Fruit fly (Drosophila melanogaster) whole organism, embryonic: ENCODE measurements around the gene mthl1.

ENCODE experiments used
- Bdp1 ChIP-seq: fragments of 200-800 bp; sonication (Bioruptor generic); optimal IDR thresholded peaks from 3 replicates; lab custom pipeline; 2016; ENCODE audit warnings: missing biosample characterization, missing genetic modification characterization
- CG11695 ChIP-seq: fragments of 200-800 bp; sonication (Bioruptor generic); IDR thresholded peaks from 3 replicates; pipeline ENCODE4 v1.3.6; 2022; ENCODE audit warnings: missing biosample characterization, missing genetic modification characterization
- CG1233 ChIP-seq: fragments of 200-800 bp; sonication (Bioruptor generic); optimal IDR thresholded peaks from 4 replicates; lab custom pipeline; 2018; ENCODE audit warnings: missing biosample characterization, mild to moderate bottlenecking, missing genetic modification characterization
- CG13287 ChIP-seq: fragments of 200-800 bp; sonication (Bioruptor generic); IDR thresholded peaks from 2 replicates; pipeline ENCODE4 v1.3.6; 2022; ENCODE audit warnings: missing biosample characterization, missing genetic modification characterization; ENCODE audit not compliant: partially characterized antibody
- CG14050 ChIP-seq: fragments of 200-800 bp; sonication (Bioruptor generic); IDR thresholded peaks from 3 replicates; pipeline ENCODE4 v1.3.6; 2022; ENCODE audit warnings: missing biosample characterization, missing genetic modification characterization
- CG16815 ChIP-seq: fragments of 200-800 bp; sonication (Bioruptor generic); optimal IDR thresholded peaks from 3 replicates; lab custom pipeline; 2017; ENCODE audit warnings: missing biosample characterization, mild to moderate bottlenecking, missing genetic modification characterization
- CG2202 ChIP-seq: fragments of 200-800 bp; sonication (Bioruptor generic); optimal IDR thresholded peaks from 2 replicates; lab custom pipeline; 2018; ENCODE audit warnings: missing biosample characterization, mild to moderate bottlenecking, missing genetic modification characterization
- CG42726 ChIP-seq: fragments of 200-800 bp; sonication (Bioruptor generic); IDR thresholded peaks from 2 replicates; pipeline ENCODE4 v1.3.6; 2022; ENCODE audit warnings: missing biosample characterization, missing genetic modification characterization; ENCODE audit not compliant: partially characterized antibody
- CG4360 ChIP-seq: fragments of 200-800 bp; sonication (Bioruptor generic); IDR thresholded peaks from 2 replicates; pipeline ENCODE4 v1.3.6; 2022; ENCODE audit warnings: missing biosample characterization, missing genetic modification characterization
- CG4617 ChIP-seq: fragments of 200-800 bp; sonication (Bioruptor generic); optimal IDR thresholded peaks from 3 replicates; lab custom pipeline; 2016; ENCODE audit warnings: missing biosample characterization, missing genetic modification characterization, borderline replicate concordance
- CG4707 ChIP-seq: fragments of 200-800 bp; sonication (Bioruptor generic); optimal IDR thresholded peaks from 2 replicates; lab custom pipeline; 2018; ENCODE audit warnings: missing biosample characterization, mild to moderate bottlenecking, missing genetic modification characterization, moderate library complexity
- CG7928 ChIP-seq: fragments of 200-800 bp; sonication (Bioruptor generic); optimal IDR thresholded peaks from 2 replicates; lab custom pipeline; 2017; ENCODE audit warnings: missing biosample characterization, mild to moderate bottlenecking, missing genetic modification characterization
- CG8290 ChIP-seq, 3 experiments: fragments of 200-800 bp; sonication (Bioruptor generic); optimal IDR thresholded peaks; 2 replicates each; lab custom pipeline; 2016 to 2019; ENCODE audit warnings: missing biosample characterization in 3 of 3, missing genetic modification characterization in 3 of 3, mild to moderate bottlenecking in 2 of 3, moderate library complexity in 1 of 3
- CG8388 ChIP-seq: fragments of 200-800 bp; sonication (Bioruptor generic); optimal IDR thresholded peaks from 2 replicates; lab custom pipeline; 2019; ENCODE audit warnings: missing biosample characterization, mild to moderate bottlenecking, missing genetic modification characterization, moderate library complexity
- CTCF ChIP-seq: fragments of 200-800 bp; sonication (Bioruptor generic); optimal IDR thresholded peaks from 2 replicates; lab custom pipeline; 2017; ENCODE audit warnings: missing biosample characterization, mild to moderate bottlenecking, missing genetic modification characterization, moderate library complexity
- D ChIP-seq, 2 experiments: fragments of 200-800 bp in 1 of 2; fragments of >200 bp in 1 of 2; sonication (Bioruptor generic) in 1 of 2; optimal IDR thresholded peaks; 2 replicates in 1 of 2; 3 replicates in 1 of 2; lab custom pipeline; 2017; ENCODE audit warnings: mild to moderate bottlenecking in 1 of 2, missing biosample characterization in 1 of 2, missing genetic modification characterization in 1 of 2, missing genetic modification reagents in 1 of 2
- Dad ChIP-seq: fragments of 200-800 bp; sonication (Bioruptor generic); optimal IDR thresholded peaks from 3 replicates; lab custom pipeline; 2016; ENCODE audit warnings: missing biosample characterization, missing genetic modification characterization
- Deaf1 ChIP-seq: fragments of 200-800 bp; optimal IDR thresholded peaks from 3 replicates; lab custom pipeline; 2019; ENCODE audit warnings: missing biosample characterization, mild to moderate bottlenecking, missing genetic modification characterization, moderate library complexity
- Doc3 ChIP-seq: fragments of 200-800 bp; sonication (Bioruptor generic); IDR thresholded peaks from 3 replicates; pipeline ENCODE4 v1.3.6; 2022; ENCODE audit warnings: missing biosample characterization, missing genetic modification characterization; ENCODE audit not compliant: partially characterized antibody
- Dref ChIP-seq: fragments of 200-800 bp; sonication (Bioruptor generic); IDR thresholded peaks from 2 replicates; pipeline ENCODE4 v1.3.6; 2022; ENCODE audit warnings: missing biosample characterization, missing genetic modification characterization
- E2f1 ChIP-seq: fragments of 200-800 bp; sonication (Bioruptor generic); IDR thresholded peaks from 2 replicates; pipeline ENCODE4 v1.3.6; 2022; ENCODE audit warnings: missing biosample characterization, missing genetic modification characterization
- ERR ChIP-seq: fragments of 200-800 bp; sonication (Bioruptor generic); optimal IDR thresholded peaks from 2 replicates; lab custom pipeline; 2016; ENCODE audit warnings: missing biosample characterization, missing genetic modification characterization
- Elba2 ChIP-seq: fragments of 200-800 bp; sonication (Bioruptor generic); optimal IDR thresholded peaks from 3 replicates; lab custom pipeline; 2016; ENCODE audit warnings: missing biosample characterization, missing genetic modification characterization
- Hey ChIP-seq: fragments of 200-800 bp; sonication (Bioruptor generic); optimal IDR thresholded peaks from 3 replicates; lab custom pipeline; 2018; ENCODE audit warnings: missing biosample characterization, mild to moderate bottlenecking, missing genetic modification characterization
- Hmx ChIP-seq: fragments of 200-800 bp; sonication (Bioruptor generic); optimal IDR thresholded peaks from 2 replicates; lab custom pipeline; 2016; ENCODE audit warnings: missing biosample characterization, missing genetic modification characterization
- Hr78 ChIP-seq, 2 experiments: fragments of 200-800 bp in 1 of 2; fragments of >200 bp in 1 of 2; sonication (Bioruptor generic) in 1 of 2; optimal IDR thresholded peaks; 2 replicates each; lab custom pipeline; 2017 to 2019; ENCODE audit warnings: missing biosample characterization in 2 of 2, missing genetic modification characterization in 2 of 2, mild to moderate bottlenecking in 1 of 2, moderate library complexity in 1 of 2
- Max ChIP-seq: fragments of 200-800 bp; sonication (Bioruptor generic); optimal IDR thresholded peaks from 2 replicates; lab custom pipeline; 2016; ENCODE audit warnings: missing biosample characterization, mild to moderate bottlenecking, missing genetic modification characterization
- Nf-YC ChIP-seq: fragments of 200-800 bp; optimal IDR thresholded peaks from 3 replicates; lab custom pipeline; 2019; ENCODE audit warnings: missing biosample characterization, mild to moderate bottlenecking, missing genetic modification characterization, moderate library complexity
- NfI ChIP-seq: fragments of 200-800 bp; sonication (Bioruptor generic); optimal IDR thresholded peaks from 3 replicates; lab custom pipeline; 2018; ENCODE audit warnings: missing biosample characterization, mild to moderate bottlenecking, missing genetic modification characterization, moderate library complexity
- Scr ChIP-seq: fragments of 200-800 bp; sonication (Bioruptor generic); IDR thresholded peaks from 2 replicates; pipeline ENCODE4 v1.3.6; 2022; ENCODE audit warnings: missing biosample characterization, missing genetic modification characterization; ENCODE audit not compliant: partially characterized antibody
- Vsx1 ChIP-seq: fragments of 200-800 bp; sonication (Bioruptor generic); optimal IDR thresholded peaks from 2 replicates; lab custom pipeline; 2017; ENCODE audit warnings: missing biosample characterization, mild to moderate bottlenecking, missing genetic modification characterization, missing genetic modification reagents
- chif ChIP-seq, 2 experiments: fragments of 200-800 bp; sonication (Bioruptor generic); optimal IDR thresholded peaks; 3 replicates each; lab custom pipeline; 2016; ENCODE audit warnings: missing biosample characterization in 2 of 2, missing genetic modification characterization in 2 of 2
- chinmo ChIP-seq: fragments of 200-800 bp; sonication (Bioruptor generic); IDR thresholded peaks from 4 replicates; pipeline ENCODE4 v1.3.6; 2022; ENCODE audit warnings: missing biosample characterization, missing genetic modification characterization; ENCODE audit not compliant: partially characterized antibody
- dimm ChIP-seq: fragments of 200-800 bp; sonication (Bioruptor generic); IDR thresholded peaks from 2 replicates; pipeline ENCODE4 v1.3.6; 2022; ENCODE audit warnings: missing biosample characterization, missing genetic modification characterization
- ewg ChIP-seq: fragments of 200-800 bp; sonication (Bioruptor generic); optimal IDR thresholded peaks from 3 replicates; lab custom pipeline; 2017; ENCODE audit warnings: mild to moderate bottlenecking, missing biosample characterization, missing genetic modification reagents, missing genetic modification characterization
- gem ChIP-seq: fragments of 200-800 bp; sonication (Bioruptor generic); optimal IDR thresholded peaks from 2 replicates; lab custom pipeline; 2019; ENCODE audit warnings: missing biosample characterization, mild to moderate bottlenecking, missing genetic modification characterization, moderate library complexity
- insv ChIP-seq, 2 experiments: fragments of 200-800 bp; sonication (Bioruptor generic); optimal IDR thresholded peaks; 3 replicates each; lab custom pipeline; 2016 to 2018; ENCODE audit warnings: missing biosample characterization in 2 of 2, missing genetic modification characterization in 2 of 2
- inv ChIP-seq: fragments of 200-800 bp; sonication (Bioruptor generic); IDR thresholded peaks from 2 replicates; pipeline ENCODE4 v1.3.6; 2022; ENCODE audit warnings: missing biosample characterization, missing genetic modification characterization; ENCODE audit not compliant: partially characterized antibody
- knrl ChIP-seq: fragments of 200-800 bp; sonication (Bioruptor generic); IDR thresholded peaks from 3 replicates; pipeline ENCODE4 v1.3.6; 2022; ENCODE audit warnings: missing biosample characterization, missing genetic modification characterization; ENCODE audit not compliant: partially characterized antibody
- luna ChIP-seq: fragments of 200-800 bp; sonication (Bioruptor generic); optimal IDR thresholded peaks from 2 replicates; lab custom pipeline; 2016; ENCODE audit warnings: missing biosample characterization, missing genetic modification characterization
- otp ChIP-seq: fragments of 200-800 bp; sonication (Bioruptor generic); IDR thresholded peaks from 3 replicates; pipeline ENCODE4, ENCODE4 v1.3.6; 2022; ENCODE audit warnings: missing biosample characterization, missing genetic modification characterization
- tll ChIP-seq, 2 experiments: fragments of 200-800 bp in 1 of 2; fragments of >200 bp in 1 of 2; sonication (Bioruptor generic) in 1 of 2; optimal IDR thresholded peaks; 2 replicates each; lab custom pipeline; 2017 to 2019; ENCODE audit warnings: missing biosample characterization in 2 of 2, missing genetic modification characterization in 2 of 2, mild to moderate bottlenecking in 1 of 2, moderate library complexity in 1 of 2
- tna ChIP-seq: fragments of 200-800 bp; sonication (Bioruptor generic); IDR thresholded peaks from 2 replicates; pipeline ENCODE4 v1.3.6; 2022; ENCODE audit warnings: missing biosample characterization, missing genetic modification characterization; ENCODE audit not compliant: partially characterized antibody
- trh ChIP-seq: fragments of 200-800 bp; sonication (Bioruptor generic); optimal IDR thresholded peaks from 2 replicates; lab custom pipeline; 2016; ENCODE audit warnings: missing biosample characterization, missing genetic modification characterization
- unc-4 ChIP-seq: fragments of 200-800 bp; sonication (Bioruptor generic); IDR thresholded peaks from 2 replicates; pipeline ENCODE4 v1.3.6; 2022; ENCODE audit warnings: missing biosample characterization, missing genetic modification characterization; ENCODE audit not compliant: partially characterized antibody
- zen2 ChIP-seq: fragments of 200-800 bp; sonication (Bioruptor generic); IDR thresholded peaks from 3 replicates; pipeline ENCODE4 v1.3.6; 2022; ENCODE audit warnings: missing biosample characterization, missing genetic modification characterization; ENCODE audit not compliant: partially characterized antibody

mthl1 gene

dm6 chrX:16651098-16651497 lies 10.3 kb downstream of the mthl1 start, which contains the start of the genes CG32573 and CG42512 (continued):
- TF ChIP-seq ewg = no peak

DNA sequence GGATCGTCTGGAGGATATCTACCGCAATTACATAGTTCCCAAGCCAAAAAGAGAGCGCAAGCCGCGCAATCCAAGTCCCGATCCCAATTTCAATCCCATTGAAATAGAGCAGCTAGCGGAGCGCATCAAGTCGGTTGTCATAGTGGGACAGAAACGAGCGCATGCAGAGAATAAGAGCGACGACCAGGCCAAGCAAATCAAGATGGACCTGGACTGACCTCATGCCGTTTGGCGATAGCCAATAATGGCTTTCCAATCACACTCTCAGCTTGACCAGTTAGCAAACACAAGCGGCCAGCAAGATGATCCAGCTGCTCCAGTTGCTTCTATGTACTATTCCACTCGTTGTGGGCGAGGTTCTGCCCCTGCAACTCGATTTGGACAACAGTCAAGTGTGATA lies 10.9 kb downstream of the mthl1 start:
- TF ChIP-seq dimm = no peak
- no peak for TF ChIP-seq chinmo (GFP tag; lab: Robert Waterston, UW)
- no peak for TF ChIP-seq zen2 (GFP tag; lab: Robert Waterston, UW)
- no peak for TF ChIP-seq CG8388 (GFP tag; lab: Kevin White, UChicago)
- no peak for TF ChIP-seq CG11695 (GFP tag; lab: Robert Waterston, UW)
- no peak for TF ChIP-seq CTCF (GFP tag; lab: Kevin White, UChicago)
- TF ChIP-seq CG4360 (GFP tag; lab: Robert Waterston, UW) = no peak
- no peak for TF ChIP-seq D (optimal IDR thresholded peaks at IDR 0.05; lab: Kevin White, UChicago)
- no peak for TF ChIP-seq D (GFP tag; optimal IDR thresholded peaks at IDR 0.05; lab: Kevin White, UChicago)
- TF ChIP-seq Elba2 = no peak
- TF ChIP-seq luna = no peak
- TF ChIP-seq gem (tag; lab: Kevin White, UChicago) = no peak
- TF ChIP-seq unc-4 = no peak
- no peak for TF ChIP-seq Nf-YC (tag; lab: Kevin White, UChicago)
- TF ChIP-seq Dad (GFP tag; lab: Kevin White, UChicago) = no peak
- no peak for TF ChIP-seq E2f1 (GFP tag; lab: Robert Waterston, UW)
- no peak for TF ChIP-seq Max
- TF ChIP-seq CG16815 (GFP tag; lab: Kevin White, UChicago) = no peak

dm6 chrX:16654931-16655409 lies 14.2 kb downstream of the mthl1 start, which contains the start of the genes Nemp and r:
TSS of gene Nemp (minus strand) at chrX:16655015.
TSS of gene r (plus strand) at chrX:16655359.
- no peak for TF ChIP-seq Hmx (GFP tag; lab: Kevin White, UChicago)
- TF ChIP-seq knrl (GFP tag; lab: Robert Waterston, UW) = peak; percentile 78
- peak; percentile 74 for TF ChIP-seq CG13287 (GFP tag; lab: Robert Waterston, UW)
- peak; percentile 64 for TF ChIP-seq Doc3 (GFP tag; lab: Robert Waterston, UW)
- TF ChIP-seq CG1233 (GFP tag; lab: Kevin White, UChicago) = no peak
- no peak for TF ChIP-seq insv (GFP tag; optimal IDR thresholded peaks at IDR 0.05; lab: Kevin White, UChicago)
- no peak for TF ChIP-seq CG42726 (GFP tag; lab: Robert Waterston, UW)
- TF ChIP-seq Dad (GFP tag; lab: Kevin White, UChicago) = no peak
- no peak for TF ChIP-seq chif (GFP tag; optimal IDR thresholded peaks at IDR 0.05; lab: Kevin White, UChicago)
- peak; percentile 14 for TF ChIP-seq CG4617 (GFP tag; lab: Kevin White, UChicago)
- no peak for TF ChIP-seq D (optimal IDR thresholded peaks at IDR 0.05; lab: Kevin White, UChicago)
- TF ChIP-seq D (GFP tag; optimal IDR thresholded peaks at IDR 0.05; lab: Kevin White, UChicago) = no peak
- TF ChIP-seq CG2202 (tag; lab: Kevin White, UChicago) = no peak
- TF ChIP-seq Bdp1 (GFP tag; lab: Kevin White, UChicago) = no peak
- no peak for TF ChIP-seq ERR (GFP tag; lab: Kevin White, UChicago)
- no peak for TF ChIP-seq NfI (GFP tag; lab: Kevin White, UChicago)
- peak in 1 of 2 experiments; percentile 6 for TF ChIP-seq tll (GFP tag; optimal IDR thresholded peaks at IDR 0.05; lab: Kevin White, UChicago)
- TF ChIP-seq Deaf1 (tag; lab: Kevin White, UChicago) = no peak
- TF ChIP-seq CG14050 = no peak
- 0 out of 2 replicates have a peak, but pooled peaks have one; percentile 14 for TF ChIP-seq tna (GFP tag; lab: Robert Waterston, UW)
- TF ChIP-seq inv (GFP tag; lab: Robert Waterston, UW) = peak; percentile 68
- TF ChIP-seq CG4707 (GFP tag; lab: Kevin White, UChicago) = no peak
- TF ChIP-seq Hey (tag; lab: Kevin White, UChicago) = no peak
- peak; percentile 30 for TF ChIP-seq CG8290 (GFP tag; optimal IDR thresholded peaks at IDR 0.05; lab: Kevin White, UChicago)
- no peak for TF ChIP-seq CG8290 (tag; optimal IDR thresholded peaks at IDR 0.05; lab: Kevin White, UChicago)
- TF ChIP-seq trh (GFP tag; lab: Kevin White, UChicago) = no peak
- TF ChIP-seq CG7928 (GFP tag; lab: Kevin White, UChicago) = no peak
- peak; percentile 68 for TF ChIP-seq Dref (GFP tag; lab: Robert Waterston, UW)
- no peak for TF ChIP-seq Hr78 (GFP tag; optimal IDR thresholded peaks at IDR 0.05; lab: Kevin White, UChicago)
- TF ChIP-seq Vsx1 = no peak
- TF ChIP-seq Scr (GFP tag; lab: Robert Waterston, UW) = peak; percentile 79
- TF ChIP-seq otp (GFP tag; lab: Robert Waterston, UW) = no peak
